Worm (Caenorhabditis elegans) whole organism, L3 larva: ENCODE data around the gene K08D8.3.
A peak's percentile ranks its signal among the peaks of the same experiment; 100 is the strongest.

Experiments used
- R02D3.7 ChIP-seq: fragments of 150-350 bp; optimal IDR thresholded peaks from 2 replicates; lab custom pipeline; 2014; ENCODE audit warnings: missing biosample characterization, missing genetic modification characterization
- ZK546.5 ChIP-seq: sonication (generic microtip); optimal IDR thresholded peaks from 2 replicates; lab custom pipeline; 2017; ENCODE audit warnings: missing biosample characterization, missing genetic modification characterization
- aly-2 ChIP-seq: fragments of 150-350 bp; optimal IDR thresholded peaks from 2 replicates; lab custom pipeline; 2014; ENCODE audit warnings: missing biosample characterization, missing genetic modification characterization
- ama-1 ChIP-seq: fragments of 150-350 bp; optimal IDR thresholded peaks from 2 replicates; lab custom pipeline; 2018
- ceh-16 ChIP-seq: sonication (generic microtip); optimal IDR thresholded peaks from 2 replicates; lab custom pipeline; 2017; ENCODE audit warnings: missing biosample characterization, missing genetic modification characterization
- ceh-28 ChIP-seq: fragments of 150-350 bp; optimal IDR thresholded peaks from 2 replicates; lab custom pipeline; 2014; ENCODE audit warnings: missing biosample characterization, missing genetic modification reagents, missing genetic modification characterization
- ceh-9 ChIP-seq: sonication (generic microtip); optimal IDR thresholded peaks from 2 replicates; lab custom pipeline; 2018; ENCODE audit warnings: missing biosample characterization, missing genetic modification characterization
- daf-12 ChIP-seq: fragments of 150-350 bp; optimal IDR thresholded peaks from 2 replicates; lab custom pipeline; 2014; ENCODE audit warnings: missing biosample characterization, missing genetic modification reagents, missing genetic modification characterization
- egl-27 ChIP-seq: sonication (generic microtip); optimal IDR thresholded peaks from 4 replicates; lab custom pipeline; 2017; ENCODE audit warnings: missing biosample characterization, missing genetic modification reagents, missing genetic modification characterization
- egl-5 ChIP-seq: fragments of 150-350 bp; optimal IDR thresholded peaks from 2 replicates; lab custom pipeline; 2017; ENCODE audit warnings: missing biosample characterization, missing genetic modification reagents, missing genetic modification characterization, inconsistent platforms
- elt-2 ChIP-seq: sonication (generic microtip); optimal IDR thresholded peaks from 2 replicates; lab custom pipeline; 2016; ENCODE audit warnings: missing genetic modification reagents, mild to moderate bottlenecking, missing genetic modification characterization, missing compliant biosample characterization
- elt-3 ChIP-seq, 3 experiments: fragments of 150-350 bp in 1 of 3; sonication (generic microtip) in 2 of 3; optimal IDR thresholded peaks; 2 replicates in 2 of 3; 4 replicates in 1 of 3; lab custom pipeline; 2014 to 2017; ENCODE audit warnings: missing biosample characterization in 3 of 3, missing genetic modification characterization in 3 of 3
- eor-1 ChIP-seq, 2 experiments: fragments of 150-350 bp; optimal IDR thresholded peaks; 2 replicates each; lab custom pipeline; 2014 to 2018; ENCODE audit warnings: missing biosample characterization in 2 of 2, missing genetic modification characterization in 2 of 2
- fos-1 ChIP-seq: fragments of 150-350 bp; optimal IDR thresholded peaks from 2 replicates; lab custom pipeline; 2014; ENCODE audit warnings: missing biosample characterization, missing genetic modification characterization
- hmg-11 ChIP-seq: sonication (generic microtip); optimal IDR thresholded peaks from 2 replicates; lab custom pipeline; 2016; ENCODE audit warnings: missing genetic modification characterization, missing compliant biosample characterization
- jun-1 ChIP-seq: fragments of 150-350 bp; optimal IDR thresholded peaks from 2 replicates; lab custom pipeline; 2014; ENCODE audit warnings: missing biosample characterization, missing genetic modification reagents, missing genetic modification characterization
- lin-15B ChIP-seq: fragments of 150-350 bp; optimal IDR thresholded peaks from 2 replicates; lab custom pipeline; 2014; ENCODE audit warnings: missing biosample characterization, missing genetic modification characterization
- lin-39 ChIP-seq: fragments of 150-350 bp; optimal IDR thresholded peaks from 2 replicates; lab custom pipeline; 2018; ENCODE audit warnings: missing biosample characterization, missing genetic modification reagents, missing genetic modification characterization
- lsy-12 ChIP-seq: sonication (generic microtip); optimal IDR thresholded peaks from 2 replicates; lab custom pipeline; 2016; ENCODE audit warnings: mild to moderate bottlenecking, missing genetic modification characterization, missing compliant biosample characterization
- mml-1 ChIP-seq: fragments of 150-350 bp; sonication (generic microtip); optimal IDR thresholded peaks from 3 replicates; lab custom pipeline; 2014; ENCODE audit warnings: missing biosample characterization, missing genetic modification characterization
- nfya-1 ChIP-seq: sonication (generic microtip); optimal IDR thresholded peaks from 2 replicates; lab custom pipeline; 2017; ENCODE audit warnings: missing genetic modification characterization, mild to moderate bottlenecking, missing compliant biosample characterization, antibody characterized with exemption, moderate library complexity; ENCODE audit not compliant: insufficient read depth
- nhr-11 ChIP-seq: fragments of 150-350 bp; optimal IDR thresholded peaks from 2 replicates; lab custom pipeline; 2014; ENCODE audit warnings: missing biosample characterization, missing genetic modification characterization
- nhr-12 ChIP-seq: fragments of 150-350 bp; optimal IDR thresholded peaks from 2 replicates; lab custom pipeline; 2014; ENCODE audit warnings: missing biosample characterization, missing genetic modification characterization
- nhr-23 ChIP-seq: fragments of 150-350 bp; optimal IDR thresholded peaks from 2 replicates; lab custom pipeline; 2014; ENCODE audit warnings: missing biosample characterization, missing genetic modification reagents, missing genetic modification characterization
- nhr-25 ChIP-seq: sonication (generic microtip); optimal IDR thresholded peaks from 2 replicates; lab custom pipeline; 2017; ENCODE audit warnings: missing biosample characterization, missing genetic modification characterization
- nhr-43 ChIP-seq: sonication (generic microtip); optimal IDR thresholded peaks from 2 replicates; lab custom pipeline; 2016; ENCODE audit warnings: mild to moderate bottlenecking, missing genetic modification characterization, missing compliant biosample characterization; ENCODE audit not compliant: poor library complexity, severe bottlenecking
- nhr-67 ChIP-seq: fragments of 150-350 bp; optimal IDR thresholded peaks from 2 replicates; lab custom pipeline; 2014; ENCODE audit warnings: missing biosample characterization, missing genetic modification characterization
- nhr-76 ChIP-seq: fragments of 150-350 bp; sonication (generic microtip); optimal IDR thresholded peaks from 5 replicates; lab custom pipeline; 2014; ENCODE audit warnings: missing biosample characterization, missing genetic modification characterization
- nhr-77 ChIP-seq: fragments of 150-350 bp; optimal IDR thresholded peaks from 2 replicates; lab custom pipeline; 2014; ENCODE audit warnings: missing biosample characterization, missing genetic modification characterization
- pha-4 ChIP-seq: fragments of 150-350 bp; optimal IDR thresholded peaks from 2 replicates; lab custom pipeline; 2014; ENCODE audit warnings: missing biosample characterization, missing genetic modification reagents, missing genetic modification characterization
- pqm-1 ChIP-seq: fragments of 150-350 bp; optimal IDR thresholded peaks from 2 replicates; lab custom pipeline; 2017; ENCODE audit warnings: missing biosample characterization, missing genetic modification characterization, inconsistent platforms
- sea-2 ChIP-seq: fragments of 150-350 bp; sonication (generic microtip); optimal IDR thresholded peaks from 4 replicates; lab custom pipeline; 2014; ENCODE audit warnings: missing biosample characterization, missing genetic modification reagents, missing genetic modification characterization
- skn-1 ChIP-seq: fragments of 150-350 bp; optimal IDR thresholded peaks from 2 replicates; lab custom pipeline; 2014; ENCODE audit warnings: missing biosample characterization, missing genetic modification characterization
- tbx-2 ChIP-seq: sonication (generic microtip); optimal IDR thresholded peaks from 2 replicates; lab custom pipeline; 2016; ENCODE audit warnings: mild to moderate bottlenecking, missing genetic modification characterization, missing compliant biosample characterization
- unc-62 ChIP-seq: fragments of 150-350 bp; sonication (generic microtip); optimal IDR thresholded peaks from 4 replicates; lab custom pipeline; 2014; ENCODE audit warnings: missing biosample characterization, missing genetic modification reagents, missing genetic modification characterization
- zag-1 ChIP-seq: fragments of 150-350 bp; optimal IDR thresholded peaks from 2 replicates; lab custom pipeline; 2014; ENCODE audit warnings: missing biosample characterization, missing genetic modification characterization
- ztf-11 ChIP-seq: fragments of 150-350 bp; optimal IDR thresholded peaks from 2 replicates; lab custom pipeline; 2014; ENCODE audit warnings: missing biosample characterization, missing genetic modification characterization
- ztf-4 ChIP-seq: fragments of 150-350 bp; optimal IDR thresholded peaks from 2 replicates; lab custom pipeline; 2014; ENCODE audit warnings: missing biosample characterization, missing genetic modification characterization

The K08D8.3 gene

DNA sequence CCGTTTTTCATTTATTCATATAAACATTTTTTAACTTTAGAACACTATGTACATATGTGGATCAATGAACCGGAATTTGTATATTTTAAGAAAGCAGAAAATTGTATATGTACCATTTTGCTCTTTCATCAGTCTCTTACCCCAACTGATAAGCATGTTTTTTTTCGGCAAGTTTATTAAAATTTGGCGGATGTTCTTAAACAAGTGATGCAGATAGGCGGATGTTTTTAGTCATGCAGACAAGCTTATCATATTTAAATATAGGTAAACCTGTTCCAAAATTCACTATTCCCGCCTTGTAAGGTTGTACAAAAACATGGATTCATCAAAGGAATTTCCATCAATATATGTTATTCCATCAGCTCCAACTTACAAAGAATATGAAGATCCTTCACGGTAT is 7.1 kb downstream of the K08D8.3 start, which contains the start of gene K08D8.9:
TSS of gene K08D8.9 (plus strand) at position 301 of the 400 bp plus-strand sequence.
- TF ChIP-seq daf-12 (tag; lab: Kevin White, UChicago) (no peak), elt-3 (tag; optimal IDR thresholded peaks at IDR 0.05; lab: Kevin White, UChicago) (no peak), nhr-67 (no peak), nhr-76 (no peak), unc-62 (GFP tag; lab: Kevin White, UChicago) (no peak), aly-2 (no peak), jun-1 (no peak), mml-1 (no peak), tbx-2 (tag; lab: Kevin White, UChicago) (no peak), ZK546.5 (tag; lab: Kevin White, UChicago) (no peak), nhr-77 (tag; lab: Kevin White, UChicago) (no peak), nhr-12 (tag; lab: Kevin White, UChicago) (no peak)

- TF ChIP-seq pqm-1 (tag; lab: Kevin White, UChicago): no peak
- TF ChIP-seq elt-2 (tag; lab: Kevin White, UChicago): peak; percentile 10
- TF ChIP-seq ceh-9: no peak
- TF ChIP-seq nhr-11: no peak
- no peak for TF ChIP-seq fos-1
- no peak for TF ChIP-seq nhr-67
- TF ChIP-seq ceh-16 (tag; lab: Kevin White, UChicago): no peak
- peak; percentile 10 for TF ChIP-seq pha-4 (tag; lab: Kevin White, UChicago)
These were observed 7.6 kb downstream of the K08D8.3 start for ce11 chrIV:12898823-12899222.

DNA sequence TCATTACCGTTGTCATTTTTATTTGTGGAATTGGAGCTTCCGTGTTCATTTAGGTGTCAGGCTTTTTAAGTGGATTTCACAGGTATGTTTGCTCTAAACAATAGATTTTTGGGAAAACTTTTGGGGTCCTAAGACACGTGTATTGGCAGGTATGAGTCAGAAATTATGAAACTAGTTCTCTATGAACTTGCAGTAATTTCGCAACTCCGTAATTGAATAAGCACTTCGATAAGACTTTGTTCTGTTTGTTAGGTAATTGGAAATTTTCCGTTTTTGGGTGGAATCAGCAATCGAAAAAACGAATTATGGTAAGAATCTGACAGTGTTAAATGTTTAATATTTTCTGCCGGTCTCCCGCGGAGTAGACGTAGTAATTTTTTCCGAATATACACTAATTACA is 9.3 kb downstream of the K08D8.3 start:
- TF ChIP-seq R02D3.7 (tag; lab: Kevin White, UChicago) (no peak), daf-12 (tag; lab: Kevin White, UChicago) (no peak), nhr-11 (no peak), nhr-43 (tag; lab: Kevin White, UChicago) (no peak), nhr-77 (tag; lab: Kevin White, UChicago) (no peak), elt-2 (tag; lab: Kevin White, UChicago) (no peak), nhr-76 (no peak), ama-1 (lab: Kevin White, UChicago) (no peak), ztf-4 (tag; lab: Kevin White, UChicago) (no peak), egl-27 (tag; lab: Kevin White, UChicago) (no peak), nfya-1 (no peak), lin-39 (tag; lab: Kevin White, UChicago) (no peak), nhr-23 (no peak), ztf-11 (tag; lab: Kevin White, UChicago) (no peak), elt-3 (tag; optimal IDR thresholded peaks at IDR 0.05; lab: Kevin White, UChicago) (no peak), lin-15B (tag; lab: Kevin White, UChicago) (no peak), unc-62 (GFP tag; lab: Kevin White, UChicago) (no peak)

ce11 chrIV:12896371-12896882 is 10.0 kb downstream of the K08D8.3 start, which contains the start of gene K08D8.7:
TSS of gene K08D8.7 (plus strand) at chrIV:12896832.
- peak; percentile 71 for TF ChIP-seq elt-2 (tag; lab: Kevin White, UChicago)
- peak; percentile 3 for TF ChIP-seq pqm-1 (tag; lab: Kevin White, UChicago)
- TF ChIP-seq pha-4 (tag; lab: Kevin White, UChicago): peak; percentile 28
- no peak for TF ChIP-seq lin-39 (tag; lab: Kevin White, UChicago)

DNA sequence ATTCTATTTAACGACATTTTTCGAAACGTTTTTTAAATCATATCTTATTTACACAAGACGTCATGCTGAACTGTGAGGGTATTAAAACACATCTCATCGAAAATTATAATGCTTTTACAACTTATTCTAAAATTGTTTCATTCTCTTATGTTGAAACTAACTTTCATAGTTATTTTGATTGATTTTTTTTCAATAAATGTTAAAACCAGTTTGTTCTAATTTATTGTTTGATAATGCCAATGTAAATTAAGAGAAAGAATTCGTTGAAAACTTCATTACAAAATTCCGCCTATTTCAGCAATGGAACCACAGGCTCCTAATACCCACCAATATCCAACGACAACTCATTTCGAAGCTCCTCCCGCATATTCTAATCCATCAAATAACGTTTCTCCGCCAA is 11.5 kb downstream of the K08D8.3 start, which contains the start of gene K08D8.11:
TSS of gene K08D8.11 (plus strand) at position 301 of the 400 bp plus-strand sequence.
- TF ChIP-seq ama-1 (lab: Kevin White, UChicago): no peak
- TF ChIP-seq skn-1 (tag; lab: Kevin White, UChicago): no peak
- no peak for TF ChIP-seq lsy-12
- no peak for TF ChIP-seq nhr-25
- TF ChIP-seq unc-62 (GFP tag; lab: Kevin White, UChicago): no peak
- TF ChIP-seq aly-2: no peak
- no peak for TF ChIP-seq jun-1
- TF ChIP-seq nfya-1: no peak
- TF ChIP-seq elt-3 (tag; optimal IDR thresholded peaks at IDR 0.05; lab: Kevin White, UChicago): no peak
- TF ChIP-seq, all 47 proteins: peak for 0

ce11 chrIV:12893166-12893565 is 13.3 kb downstream of the K08D8.3 start, which contains the start of gene K08D8.12:
TSS of gene K08D8.12 (plus strand) at chrIV:12893466.
- no peak for TF ChIP-seq R02D3.7 (tag; lab: Kevin White, UChicago)
- TF ChIP-seq zag-1 (tag; lab: Kevin White, UChicago): no peak
- no peak for TF ChIP-seq hmg-11 (tag; lab: Kevin White, UChicago)
- TF ChIP-seq egl-5 (tag; lab: Kevin White, UChicago): no peak
- no peak for TF ChIP-seq ceh-16 (tag; lab: Kevin White, UChicago)
- TF ChIP-seq nhr-11: no peak
- no peak for TF ChIP-seq unc-62 (GFP tag; lab: Kevin White, UChicago)
- no peak for TF ChIP-seq nhr-23
- no peak for TF ChIP-seq nhr-43 (tag; lab: Kevin White, UChicago)
- TF ChIP-seq eor-1 (tag; optimal IDR thresholded peaks at IDR 0.05; lab: Kevin White, UChicago): no peak
- TF ChIP-seq tbx-2 (tag; lab: Kevin White, UChicago): no peak
- TF ChIP-seq lin-39 (tag; lab: Kevin White, UChicago): no peak
- no peak for TF ChIP-seq ceh-28 (tag; lab: Kevin White, UChicago)
- TF ChIP-seq nfya-1: no peak
- no peak for TF ChIP-seq egl-27 (tag; lab: Kevin White, UChicago)
- TF ChIP-seq ztf-4 (tag; lab: Kevin White, UChicago): no peak
- no peak for TF ChIP-seq ztf-11 (tag; lab: Kevin White, UChicago)
- TF ChIP-seq sea-2 (GFP tag; lab: Kevin White, UChicago): no peak
- TF ChIP-seq fos-1: no peak
- TF ChIP-seq nhr-76: no peak
